Worm (Caenorhabditis elegans): ENCODE data around the gene flh-1.

flh-1 gene

ce11 chrIV:9304617-9305016 is 40.5 kb upstream of the flh-1 start, which contains the start of gene F49C12.5:
Gene F49C12.5, plus strand, starts transcription at chrIV:9304917.
- TF ChIP-seq rec-8 (tag; optimal IDR thresholded peaks at IDR 0.05) (no peak), F37B4.10 (GFP tag; IDR thresholded peaks at IDR 0.05) (no peak)

ce11 chrIV:9303994-9304393 is 39.9 kb upstream of the flh-1 start, which contains the start of gene F49C12.4:
Gene F49C12.4, minus strand, starts transcription at chrIV:9304094.
- TF ChIP-seq B0261.1 (tag; optimal IDR thresholded peaks at IDR 0.05) (no peak), snpc-3.4 (tag; optimal IDR thresholded peaks at IDR 0.05) (no peak), ekl-4 (GFP tag; IDR thresholded peaks at IDR 0.05) (no peak), Y95B8A.8 (GFP tag; IDR thresholded peaks at IDR 0.05) (no peak), die-1 (tag; optimal IDR thresholded peaks at IDR 0.05) (no peak), B0035.1 (tag; optimal IDR thresholded peaks at IDR 0.05) (no peak), K11D2.4 (GFP tag; IDR thresholded peaks at IDR 0.05) (no peak), ama-1 (optimal IDR thresholded peaks at IDR 0.05) (no peak), ama-1 (GFP tag; optimal IDR thresholded peaks at IDR 0.05) (no peak), let-607 (tag; optimal IDR thresholded peaks at IDR 0.05) (no peak), F33H1.4 (GFP tag; IDR thresholded peaks at IDR 0.05) (no peak), ztf-28 (GFP tag; IDR thresholded peaks at IDR 0.05) (no peak), him-1 (tag; optimal IDR thresholded peaks at IDR 0.05) (no peak), hrde-1 (tag; optimal IDR thresholded peaks at IDR 0.05; ENCODE audit: borderline replicate concordance) (no peak), F49E8.2 (tag; optimal IDR thresholded peaks at IDR 0.05; ENCODE audit: insufficient read depth) (no peak), attf-5 (GFP tag; optimal IDR thresholded peaks at IDR 0.05) (no peak), ceh-79 (tag; optimal IDR thresholded peaks at IDR 0.05) (no peak), Y67H2A.10 (GFP tag; conservative IDR thresholded peaks at IDR 0.05) (no peak), sdz-38 (tag; optimal IDR thresholded peaks at IDR 0.05) (no peak)

- TF ChIP-seq fkh-3 (tag; optimal IDR thresholded peaks at IDR 0.05) (no peak), dpl-1 (GFP tag; optimal IDR thresholded peaks at IDR 0.05) (no peak), nhr-27 (tag; optimal IDR thresholded peaks at IDR 0.05) (no peak), ceh-27 (GFP tag; optimal IDR thresholded peaks at IDR 0.05) (no peak), ztf-18 (tag; optimal IDR thresholded peaks at IDR 0.05) (no peak), lin-40 (tag; optimal IDR thresholded peaks at IDR 0.05) (no peak), aptf-3 (GFP tag; IDR thresholded peaks at IDR 0.05) (no peak), tlf-1 (GFP tag; optimal IDR thresholded peaks at IDR 0.05) (no peak), K11D2.4 (GFP tag; IDR thresholded peaks at IDR 0.05) (no peak), akir-1 (GFP tag; optimal IDR thresholded peaks at IDR 0.05) (no peak), cebp-2 (GFP tag; IDR thresholded peaks at IDR 0.05) (no peak), F10E7.11 (tag; optimal IDR thresholded peaks at IDR 0.05) (no peak), F23B12.7 (tag; optimal IDR thresholded peaks at IDR 0.05; ENCODE audit: insufficient read depth) (no peak), nhr-90 (tag; optimal IDR thresholded peaks at IDR 0.05) (no peak), dox-1 (GFP tag; IDR thresholded peaks at IDR 0.05) (no peak), sptf-2 (GFP tag; optimal IDR thresholded peaks at IDR 0.05) (no peak), lin-35 (GFP tag; optimal IDR thresholded peaks at IDR 0.05) (no peak)
Observed at ce11 chrIV:9300127-9300526, 36.1 kb upstream of the flh-1 start, which contains the start of gene F49C12.3. Gene F49C12.3, plus strand, starts transcription at chrIV:9300427.
